Worm (Caenorhabditis elegans): Measurements from ENCODE around the gene F11C1.9.

DNA sequence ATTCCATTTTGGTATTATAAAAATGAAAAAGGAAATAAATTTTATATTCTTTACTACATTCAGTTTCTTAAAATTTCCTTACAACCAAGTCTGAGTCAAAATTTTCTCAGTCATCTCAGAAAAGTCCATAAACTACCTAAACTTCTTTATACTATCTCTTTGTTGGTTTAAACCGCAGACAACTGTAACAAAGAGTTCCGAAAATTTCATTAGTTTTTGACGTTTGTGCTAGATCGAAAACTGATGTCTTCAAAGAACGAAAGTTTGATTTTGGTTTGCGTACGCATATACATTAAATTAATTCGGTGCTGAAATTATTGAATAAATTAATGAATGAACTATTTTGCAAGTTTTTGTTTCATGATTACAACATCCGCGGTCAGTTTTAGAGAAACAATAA lies 18.5 kb downstream of the F11C1.9 start:
- TF ChIP-seq ama-1 (optimal IDR thresholded peaks at IDR 0.05): no peak
- TF ChIP-seq tbx-11 (GFP tag; IDR thresholded peaks at IDR 0.05): no peak
- no peak for TF ChIP-seq ceh-13 (GFP tag; optimal IDR thresholded peaks at IDR 0.05)
- TF ChIP-seq tbx-37 (GFP tag; conservative IDR thresholded peaks at IDR 0.05): no peak
- no peak for TF ChIP-seq aly-1 (tag; optimal IDR thresholded peaks at IDR 0.05)
- no peak for TF ChIP-seq sea-1 (GFP tag; conservative IDR thresholded peaks at IDR 0.05)
- no peak for TF ChIP-seq hmg-4 (GFP tag; optimal IDR thresholded peaks at IDR 0.05)
- no peak for TF ChIP-seq F13C5.2 (tag; optimal IDR thresholded peaks at IDR 0.05)
- TF ChIP-seq flt-1 (GFP tag; IDR thresholded peaks at IDR 0.05): no peak
- TF ChIP-seq tra-4 (tag; optimal IDR thresholded peaks at IDR 0.05): no peak
- TF ChIP-seq ets-7 (tag; optimal IDR thresholded peaks at IDR 0.05): no peak
- no peak for TF ChIP-seq hnd-1 (tag; optimal IDR thresholded peaks at IDR 0.05)
- TF ChIP-seq scrt-1 (GFP tag; IDR thresholded peaks at IDR 0.05): no peak
